Fruit fly (Drosophila melanogaster) whole organism, prepupa: ENCODE data around the gene dind.

Experiments
- Blimp-1 ChIP-seq: fragments of 200-800 bp; sonication (Bioruptor generic); optimal IDR thresholded peaks from 3 replicates; lab custom pipeline; 2017; ENCODE audit warnings: missing biosample characterization, missing genetic modification characterization, mild to moderate bottlenecking, moderate library complexity, missing genetic modification reagents
- CG10631 ChIP-seq: fragments of 200-800 bp; sonication (Bioruptor generic); optimal IDR thresholded peaks from 2 replicates; lab custom pipeline; 2016; ENCODE audit warnings: missing biosample characterization, missing genetic modification characterization
- CG10669 ChIP-seq: fragments of 200-800 bp; sonication (Bioruptor generic); optimal IDR thresholded peaks from 3 replicates; lab custom pipeline; 2018; ENCODE audit warnings: missing biosample characterization, mild to moderate bottlenecking, missing genetic modification characterization, moderate library complexity
- CG11902 ChIP-seq: fragments of 200-800 bp; sonication (Bioruptor generic); optimal IDR thresholded peaks from 3 replicates; lab custom pipeline; 2016; ENCODE audit warnings: missing biosample characterization, missing genetic modification characterization
- CG15336 ChIP-seq: fragments of 200-800 bp; sonication (Bioruptor generic); IDR thresholded peaks from 2 replicates; pipeline ENCODE4 v1.3.6; 2022; ENCODE audit warnings: missing biosample characterization, missing genetic modification characterization
- CG16779 ChIP-seq: fragments of 200-800 bp; sonication (Bioruptor generic); optimal IDR thresholded peaks from 3 replicates; lab custom pipeline; 2017; ENCODE audit warnings: missing biosample characterization, mild to moderate bottlenecking, missing genetic modification characterization
- CG31627 ChIP-seq: fragments of 200-800 bp; sonication (Bioruptor generic); optimal IDR thresholded peaks from 3 replicates; lab custom pipeline; 2016; ENCODE audit warnings: missing biosample characterization, missing genetic modification characterization
- CG32006 ChIP-seq: fragments of 200-800 bp; sonication (Bioruptor generic); optimal IDR thresholded peaks from 3 replicates; lab custom pipeline; 2017; ENCODE audit warnings: missing biosample characterization, mild to moderate bottlenecking, missing genetic modification characterization
- CG34406 ChIP-seq: fragments of 200-800 bp; sonication (Bioruptor generic); optimal IDR thresholded peaks from 3 replicates; lab custom pipeline; 2016; ENCODE audit warnings: missing biosample characterization, missing genetic modification characterization
- CG3919 ChIP-seq: fragments of 200-800 bp; sonication (Bioruptor generic); optimal IDR thresholded peaks from 3 replicates; lab custom pipeline; 2016; ENCODE audit warnings: missing biosample characterization, missing genetic modification characterization
- CG6163 ChIP-seq: fragments of 200-800 bp; sonication (Bioruptor generic); IDR thresholded peaks from 3 replicates; pipeline ENCODE4 v1.3.6; 2022; ENCODE audit warnings: missing biosample characterization, missing genetic modification characterization
- CG6276 ChIP-seq: fragments of 200-800 bp; sonication (Bioruptor generic); optimal IDR thresholded peaks from 2 replicates; lab custom pipeline; 2017; ENCODE audit warnings: missing biosample characterization, mild to moderate bottlenecking, missing genetic modification characterization
- CG6792 ChIP-seq: fragments of 200-800 bp; sonication (Bioruptor generic); optimal IDR thresholded peaks from 3 replicates; lab custom pipeline; 2016; ENCODE audit warnings: missing biosample characterization, missing genetic modification characterization
- CG6808 ChIP-seq: fragments of 200-800 bp; sonication (Bioruptor generic); optimal IDR thresholded peaks from 3 replicates; lab custom pipeline; 2017; ENCODE audit warnings: missing biosample characterization, missing genetic modification characterization, mild to moderate bottlenecking, moderate library complexity, missing genetic modification reagents
- CG6854 ChIP-seq: fragments of 200-800 bp; sonication (Bioruptor generic); optimal IDR thresholded peaks from 2 replicates; lab custom pipeline; 2017; ENCODE audit warnings: missing biosample characterization, mild to moderate bottlenecking, missing genetic modification characterization
- CG7368 ChIP-seq: fragments of 200-800 bp; sonication (Bioruptor generic); optimal IDR thresholded peaks from 3 replicates; lab custom pipeline; 2016; ENCODE audit warnings: missing biosample characterization, missing genetic modification characterization
- CG8119 ChIP-seq: fragments of 200-800 bp; sonication (Bioruptor generic); IDR thresholded peaks from 3 replicates; pipeline ENCODE4 v1.3.6; 2022; ENCODE audit warnings: missing biosample characterization, missing genetic modification characterization
- CG8319 ChIP-seq: fragments of 200-800 bp; sonication (Bioruptor generic); optimal IDR thresholded peaks from 3 replicates; lab custom pipeline; 2016; ENCODE audit warnings: missing biosample characterization, missing genetic modification characterization
- CG8632 ChIP-seq: fragments of 200-800 bp; sonication (Bioruptor generic); optimal IDR thresholded peaks from 3 replicates; lab custom pipeline; 2016; ENCODE audit warnings: missing biosample characterization, missing genetic modification characterization
- Eip75B ChIP-seq: fragments of 200-800 bp; sonication (Bioruptor generic); optimal IDR thresholded peaks from 3 replicates; lab custom pipeline; 2016; ENCODE audit warnings: missing biosample characterization, missing genetic modification characterization
- Eip78C ChIP-seq: fragments of 200-800 bp; sonication (Bioruptor generic); peaks from one replicate; lab custom pipeline; 2016; ENCODE audit warnings: missing biosample characterization, missing genetic modification characterization
- Eip93F ChIP-seq: fragments of 200-800 bp; sonication (Bioruptor generic); optimal IDR thresholded peaks from 2 replicates; lab custom pipeline; 2016; ENCODE audit warnings: missing biosample characterization, mild to moderate bottlenecking, missing genetic modification characterization
- Ets21C ChIP-seq: fragments of 200-800 bp; sonication (Bioruptor generic); optimal IDR thresholded peaks from 3 replicates; lab custom pipeline; 2016; ENCODE audit warnings: missing biosample characterization, missing genetic modification characterization
- Ets96B ChIP-seq: fragments of 200-800 bp; optimal IDR thresholded peaks from 2 replicates; lab custom pipeline; 2019; ENCODE audit warnings: missing biosample characterization, mild to moderate bottlenecking, missing genetic modification characterization, moderate library complexity
- Gug ChIP-seq: fragments of 200-800 bp; sonication (Bioruptor generic); IDR thresholded peaks from 2 replicates; pipeline ENCODE4 v1.3.6; 2022; ENCODE audit warnings: missing biosample characterization, missing genetic modification characterization
- Hr38 ChIP-seq: sonication (Bioruptor generic); optimal IDR thresholded peaks from 2 replicates; lab custom pipeline; 2016; ENCODE audit warnings: missing biosample characterization, missing genetic modification characterization
- Hr39 ChIP-seq: fragments of 200-800 bp; sonication (Bioruptor generic); optimal IDR thresholded peaks from 2 replicates; lab custom pipeline; 2016; ENCODE audit warnings: missing biosample characterization, missing genetic modification characterization
- Lpt ChIP-seq: fragments of 200-800 bp; sonication (Bioruptor generic); optimal IDR thresholded peaks from 3 replicates; lab custom pipeline; 2016; ENCODE audit warnings: missing biosample characterization, missing genetic modification characterization
- Met ChIP-seq: fragments of 200-800 bp; sonication (Bioruptor generic); optimal IDR thresholded peaks from 3 replicates; lab custom pipeline; 2016; ENCODE audit warnings: missing biosample characterization, missing genetic modification characterization
- OdsH ChIP-seq: fragments of 200-800 bp; sonication (Bioruptor generic); optimal IDR thresholded peaks from 3 replicates; lab custom pipeline; 2016; ENCODE audit warnings: missing biosample characterization, missing genetic modification characterization
- Smox ChIP-seq: fragments of 200-800 bp; sonication (Bioruptor generic); optimal IDR thresholded peaks from 3 replicates; lab custom pipeline; 2016; ENCODE audit warnings: missing biosample characterization, missing genetic modification characterization
- Sox102F ChIP-seq: fragments of 200-800 bp; sonication (Bioruptor generic); optimal IDR thresholded peaks from 2 replicates; lab custom pipeline; 2016; ENCODE audit warnings: missing biosample characterization, mild to moderate bottlenecking, missing genetic modification characterization
- Sox14 ChIP-seq: fragments of 200-800 bp; sonication (Bioruptor generic); optimal IDR thresholded peaks from 3 replicates; lab custom pipeline; 2016; ENCODE audit warnings: missing biosample characterization, missing genetic modification characterization
- Sox15 ChIP-seq: fragments of 200-800 bp; sonication (Bioruptor generic); optimal IDR thresholded peaks from 3 replicates; lab custom pipeline; 2016; ENCODE audit warnings: missing biosample characterization, missing genetic modification characterization
- achi ChIP-seq: fragments of 200-800 bp; sonication (Bioruptor generic); optimal IDR thresholded peaks from 3 replicates; lab custom pipeline; 2016; ENCODE audit warnings: missing biosample characterization, missing genetic modification characterization
- cyc ChIP-seq: fragments of 200-800 bp; sonication (Bioruptor generic); optimal IDR thresholded peaks from 3 replicates; lab custom pipeline; 2016; ENCODE audit warnings: missing biosample characterization, missing genetic modification characterization
- dac ChIP-seq: fragments of 200-800 bp; sonication (Bioruptor generic); optimal IDR thresholded peaks from 2 replicates; lab custom pipeline; 2017; ENCODE audit warnings: missing biosample characterization, mild to moderate bottlenecking, missing genetic modification characterization
- dsx ChIP-seq: fragments of 200-800 bp; optimal IDR thresholded peaks from 3 replicates; lab custom pipeline; 2019; ENCODE audit warnings: missing biosample characterization, mild to moderate bottlenecking, missing genetic modification characterization, moderate library complexity; ENCODE audit not compliant: poor library complexity, severe bottlenecking
- fd59A ChIP-seq: fragments of 200-800 bp; sonication (Bioruptor generic); optimal IDR thresholded peaks from 2 replicates; lab custom pipeline; 2017; ENCODE audit warnings: missing biosample characterization, mild to moderate bottlenecking, missing genetic modification characterization, missing genetic modification reagents
- fd85E ChIP-seq: fragments of 200-800 bp; sonication (Bioruptor generic); optimal IDR thresholded peaks from 3 replicates; lab custom pipeline; 2016; ENCODE audit warnings: missing biosample characterization, missing genetic modification characterization
- fkh ChIP-seq: fragments of 200-800 bp; sonication (Bioruptor generic); optimal IDR thresholded peaks from 3 replicates; lab custom pipeline; 2017; ENCODE audit warnings: missing biosample characterization, mild to moderate bottlenecking, missing genetic modification characterization, moderate library complexity
- lz ChIP-seq: fragments of 200-800 bp; sonication (Bioruptor generic); optimal IDR thresholded peaks from 3 replicates; lab custom pipeline; 2016; ENCODE audit warnings: missing biosample characterization, missing genetic modification characterization
- pdm3 ChIP-seq: fragments of 200-800 bp; sonication (Bioruptor generic); optimal IDR thresholded peaks from 3 replicates; lab custom pipeline; 2016; ENCODE audit warnings: missing biosample characterization, missing genetic modification characterization
- salr ChIP-seq, 2 experiments: fragments of 200-800 bp; sonication (Bioruptor generic); optimal IDR thresholded peaks; 3 replicates each; lab custom pipeline; 2016 to 2018; ENCODE audit warnings: missing biosample characterization in 2 of 2, missing genetic modification characterization in 2 of 2, mild to moderate bottlenecking in 1 of 2
- spab ChIP-seq: fragments of 200-800 bp; sonication (Bioruptor generic); optimal IDR thresholded peaks from 2 replicates; lab custom pipeline; 2017; ENCODE audit warnings: missing biosample characterization, mild to moderate bottlenecking, missing genetic modification characterization, missing genetic modification reagents
- ss ChIP-seq, 2 experiments: fragments of 200-800 bp; sonication (Bioruptor generic); optimal IDR thresholded peaks; 2 replicates in 1 of 2; 3 replicates in 1 of 2; lab custom pipeline; 2017 to 2018; ENCODE audit warnings: mild to moderate bottlenecking in 2 of 2, missing biosample characterization in 2 of 2, missing genetic modification characterization in 2 of 2, moderate library complexity in 1 of 2
- svp ChIP-seq: fragments of 200-800 bp; sonication (Bioruptor generic); peaks from one replicate; lab custom pipeline; 2016; ENCODE audit warnings: missing biosample characterization, missing genetic modification characterization
- topi ChIP-seq: fragments of 200-800 bp; sonication (Bioruptor generic); optimal IDR thresholded peaks from 3 replicates; lab custom pipeline; 2016; ENCODE audit warnings: missing biosample characterization, missing genetic modification characterization
- vri ChIP-seq: fragments of 200-800 bp; sonication (Bioruptor generic); optimal IDR thresholded peaks from 3 replicates; lab custom pipeline; 2016; ENCODE audit warnings: missing biosample characterization, mild to moderate bottlenecking, missing genetic modification characterization

dind gene

DNA sequence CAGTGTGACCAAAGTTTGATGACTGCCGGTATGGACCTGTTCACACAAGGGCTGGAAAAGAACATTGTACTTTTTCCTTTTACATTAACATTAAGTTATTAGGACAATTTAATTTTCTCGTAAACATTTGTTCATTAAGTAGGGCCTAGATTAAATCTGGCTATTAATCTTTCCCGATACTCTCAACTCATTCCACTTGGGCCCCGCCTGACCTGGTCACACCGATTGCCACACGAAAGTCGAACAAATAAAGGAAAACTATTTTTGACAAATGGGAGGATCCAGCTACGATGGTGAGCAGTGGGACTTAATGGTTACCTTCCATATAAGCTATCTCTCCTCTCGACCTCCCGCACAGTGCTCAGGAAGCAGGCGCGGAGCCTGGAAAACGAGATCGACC lies 13.8 kb downstream of the dind start, which contains the start of the genes Cpsf73 and Gos28 (continued):
- no peak for TF ChIP-seq CG6792 (GFP tag; lab: Kevin White, UChicago)
- TF ChIP-seq, all 60 proteins: peak for 7

DNA sequence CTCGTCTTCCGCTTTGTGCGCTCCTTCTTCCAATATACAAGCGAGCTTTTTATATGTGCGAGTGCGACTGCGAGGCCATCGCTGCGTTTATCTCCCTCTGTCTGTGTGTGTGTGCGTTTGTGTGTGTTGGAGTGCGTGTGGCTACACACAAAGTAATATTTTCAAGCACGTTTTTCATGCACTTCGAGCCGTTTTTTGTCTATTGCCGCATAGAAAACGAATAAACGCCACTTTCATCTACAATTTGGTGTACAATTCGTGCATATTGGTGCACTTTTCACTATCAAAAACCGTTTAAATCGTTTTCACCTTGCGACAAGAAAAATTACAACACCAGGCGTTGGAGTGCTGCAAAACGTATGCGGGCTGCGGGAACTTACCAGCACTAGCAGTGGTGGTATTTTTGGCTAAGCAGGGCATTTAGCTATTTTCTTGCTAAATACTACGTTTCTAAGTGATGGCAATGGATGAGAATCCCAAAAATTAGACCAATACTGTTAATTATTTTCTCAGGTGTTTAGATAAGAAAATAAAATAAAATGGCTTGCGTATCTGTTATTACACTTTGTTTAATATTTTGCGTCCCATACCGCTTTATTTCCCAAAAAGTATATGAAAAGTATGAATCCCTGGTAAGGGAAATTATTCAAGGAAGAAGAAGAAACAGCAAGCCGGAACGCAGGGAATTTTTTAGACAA lies 18.2 kb downstream of the dind start, which contains the start of the genes CG31224 and CstF64:
Gene CG31224, minus strand, starts transcription at position 365 of the 698 bp plus-strand sequence.
Gene CstF64, plus strand, starts transcription at position 674 of the 698 bp plus-strand sequence.
- TF ChIP-seq Sox14 (GFP tag; lab: Kevin White, UChicago), result peak; percentile 86
- peak; percentile 77 for TF ChIP-seq CG32006 (GFP tag; lab: Kevin White, UChicago)
- TF ChIP-seq Eip93F (GFP tag; lab: Kevin White, UChicago), result peak; percentile 5
- no peak for TF ChIP-seq Smox (GFP tag; lab: Kevin White, UChicago)
- peak in 1 of 2 experiments; percentile 44 for TF ChIP-seq salr (GFP tag; optimal IDR thresholded peaks at IDR 0.05; lab: Kevin White, UChicago)
- TF ChIP-seq Eip75B, result peak; percentile 78
- TF ChIP-seq Ets96B (tag; lab: Kevin White, UChicago), result peak; percentile 70
- TF ChIP-seq spab, result no peak
- peak; percentile 83 for TF ChIP-seq CG3919 (GFP tag; lab: Kevin White, UChicago)
- TF ChIP-seq ss (GFP tag; optimal IDR thresholded peaks at IDR 0.05; lab: Kevin White, UChicago), result peak in 1 of 2 experiments; percentile 65
- peak; percentile 54 for TF ChIP-seq fd59A
- TF ChIP-seq Sox102F (GFP tag; lab: Kevin White, UChicago), result no peak
- TF ChIP-seq Blimp-1 (GFP tag; lab: Kevin White, UChicago), result no peak
- peak; percentile 73 for TF ChIP-seq Sox15 (GFP tag; lab: Kevin White, UChicago)
- peak; percentile 15 for TF ChIP-seq CG6854
- peak; percentile 77 for TF ChIP-seq CG8119 (GFP tag; lab: Robert Waterston, UW)
- TF ChIP-seq dsx (GFP tag; lab: Kevin White, UChicago), result peak; percentile 49
- no peak for TF ChIP-seq fkh (GFP tag; lab: Kevin White, UChicago)
- TF ChIP-seq vri (GFP tag; lab: Kevin White, UChicago), result peak; percentile 89
- peak; percentile 55 for TF ChIP-seq Lpt
- peak; percentile 76 for TF ChIP-seq CG8319
- peak; percentile 83 for TF ChIP-seq Met (GFP tag; lab: Kevin White, UChicago)
- peak; percentile 64 for TF ChIP-seq CG8632 (GFP tag; lab: Kevin White, UChicago)
- TF ChIP-seq topi, result peak; percentile 83
- peak; percentile 87 for TF ChIP-seq svp
- peak; percentile 88 for TF ChIP-seq cyc (GFP tag; lab: Kevin White, UChicago)
- TF ChIP-seq lz (GFP tag; lab: Kevin White, UChicago), result peak; percentile 86
- peak; percentile 89 for TF ChIP-seq Hr39 (GFP tag; lab: Kevin White, UChicago)
- TF ChIP-seq CG11902 (GFP tag; lab: Kevin White, UChicago), result peak; percentile 70
- no peak for TF ChIP-seq CG16779 (tag; lab: Kevin White, UChicago)
- peak; percentile 90 for TF ChIP-seq pdm3
- TF ChIP-seq CG7368 (GFP tag; lab: Kevin White, UChicago), result peak; percentile 66
- no peak for TF ChIP-seq CG6808
- TF ChIP-seq CG10631 (GFP tag; lab: Kevin White, UChicago), result peak; percentile 85
- peak; percentile 73 for TF ChIP-seq Ets21C (GFP tag; lab: Kevin White, UChicago)
- peak; percentile 45 for TF ChIP-seq dac (GFP tag; lab: Kevin White, UChicago)
- TF ChIP-seq Hr38 (GFP tag; lab: Kevin White, UChicago), result no peak
- TF ChIP-seq OdsH (GFP tag; lab: Kevin White, UChicago), result peak; percentile 82
- peak; percentile 89 for TF ChIP-seq CG31627 (GFP tag; lab: Kevin White, UChicago)
- TF ChIP-seq achi (GFP tag; lab: Kevin White, UChicago), result peak; percentile 76
- peak; percentile 69 for TF ChIP-seq CG34406 (GFP tag; lab: Kevin White, UChicago)
- TF ChIP-seq CG15336 (GFP tag; lab: Robert Waterston, UW), result peak; percentile 59
- TF ChIP-seq fd85E (GFP tag; lab: Kevin White, UChicago), result peak; percentile 40
- TF ChIP-seq CG10669 (GFP tag; lab: Kevin White, UChicago), result no peak
- TF ChIP-seq CG6163 (GFP tag; lab: Robert Waterston, UW), result peak; percentile 75
- peak; percentile 93 for TF ChIP-seq Eip78C (GFP tag; lab: Kevin White, UChicago)
- TF ChIP-seq CG6276 (GFP tag; lab: Kevin White, UChicago), result no peak
- peak; percentile 67 for TF ChIP-seq Gug (GFP tag; lab: Robert Waterston, UW)
